Fruit fly (Drosophila melanogaster): ENCODE results near the gene CG14073.
A peak's percentile ranks its signal among the peaks of the same experiment; 100 is the strongest.

CG14073 gene

dm6 chr3L:18796376-18796775 lies 24.1 kb downstream of the CG14073 start:
- no peak for TF ChIP-seq CG12104 (GFP tag; optimal IDR thresholded peaks at IDR 0.05)
- TF ChIP-seq bbx (GFP tag; IDR thresholded peaks at IDR 0.05; ENCODE audit: partially characterized antibody) = no peak
- TF ChIP-seq her (GFP tag; optimal IDR thresholded peaks at IDR 0.05) = no peak
- TF ChIP-seq Hr51 (GFP tag; optimal IDR thresholded peaks at IDR 0.05) = peak in 1 of 2 experiments; percentile 50
- TF ChIP-seq Ptx1 (GFP tag; IDR thresholded peaks at IDR 0.05) = peak; percentile 41; the same call in 1 of the 2 replicates
- peak; percentile 25 for TF ChIP-seq Abd-B (GFP tag; optimal IDR thresholded peaks at IDR 0.05)
- TF ChIP-seq Oli (tag; optimal IDR thresholded peaks at IDR 0.05) = peak; percentile 17
- no peak for TF ChIP-seq CHES-1-like (GFP tag; optimal IDR thresholded peaks at IDR 0.05)
- TF ChIP-seq exex (tag; optimal IDR thresholded peaks at IDR 0.05) = no peak
- no peak for TF ChIP-seq jumu (GFP tag; optimal IDR thresholded peaks at IDR 0.05)
- peak; percentile 2 for TF ChIP-seq CG17359 (tag; optimal IDR thresholded peaks at IDR 0.05)
- TF ChIP-seq D19A (tag; optimal IDR thresholded peaks at IDR 0.05) = peak; percentile 88
- TF ChIP-seq CG7556 (GFP tag; optimal IDR thresholded peaks at IDR 0.05) = no peak
- no peak for TF ChIP-seq Sry-β (GFP tag; optimal IDR thresholded peaks at IDR 0.05)
- peak; percentile 12 for TF ChIP-seq CG2678 (tag; optimal IDR thresholded peaks at IDR 0.05)
- TF ChIP-seq sens (GFP tag) = peak; percentile 45
- 0 out of 2 replicates have a peak, but pooled peaks have one; percentile 16 for TF ChIP-seq stc (GFP tag; IDR thresholded peaks at IDR 0.05)
- no peak for TF ChIP-seq vvl (GFP tag; IDR thresholded peaks at IDR 0.05)
- no peak for TF ChIP-seq esg (GFP tag; conservative IDR thresholded peaks at IDR 0.05)
- no peak for TF ChIP-seq CG15269 (tag; optimal IDR thresholded peaks at IDR 0.05)
- TF ChIP-seq Sox102F (GFP tag; optimal IDR thresholded peaks at IDR 0.05) = peak; percentile 27
- peak; percentile 21 for TF ChIP-seq gem (tag; optimal IDR thresholded peaks at IDR 0.05)
- peak; percentile 58 for TF ChIP-seq CG11504 (tag; optimal IDR thresholded peaks at IDR 0.05)
- TF ChIP-seq dmrt99B (tag; optimal IDR thresholded peaks at IDR 0.05) = peak; percentile 55
- no peak for TF ChIP-seq Camta (GFP tag; optimal IDR thresholded peaks at IDR 0.05)

dm6 chr3L:18795056-18795841 lies 25.2 kb downstream of the CG14073 start:
- TF ChIP-seq CG10209 (GFP tag; optimal IDR thresholded peaks at IDR 0.05) (peak; percentile 15), CG18262 (tag; optimal IDR thresholded peaks at IDR 0.05) (peak; percentile 69), az2 (GFP tag; optimal IDR thresholded peaks at IDR 0.05) (peak; percentile 11), CG7556 (GFP tag; optimal IDR thresholded peaks at IDR 0.05) (peak; percentile 61), CG3407 (GFP tag; optimal IDR thresholded peaks at IDR 0.05) (peak; percentile 10), lola (GFP tag; optimal IDR thresholded peaks at IDR 0.05) (peak in 1 of 3 experiments; percentile 11), CG5180 (GFP tag; optimal IDR thresholded peaks at IDR 0.05) (peak; percentile 26), CG2712 (tag; optimal IDR thresholded peaks at IDR 0.05) (peak; percentile 54), CG14710 (tag; optimal IDR thresholded peaks at IDR 0.05) (peak; percentile 17), Aef1 (GFP tag; IDR thresholded peaks at IDR 0.05) (0 out of 3 replicates have a peak, but pooled peaks have one; percentile 12), CG2875 (GFP tag; optimal IDR thresholded peaks at IDR 0.05) (peak; percentile 19), Pdp1 (GFP tag; optimal IDR thresholded peaks at IDR 0.05) (peak in 1 of 2 experiments; percentile 2), sens (GFP tag) (peak; percentile 77), CG11093 (GFP tag; IDR thresholded peaks at IDR 0.05) (0 out of 3 replicates have a peak, but pooled peaks have one; percentile 17), vvl (GFP tag; IDR thresholded peaks at IDR 0.05) (peak; percentile 21; the same call in 1 of the 2 replicates), eyg (GFP tag; optimal IDR thresholded peaks at IDR 0.05) (no peak), CG8924 (tag; optimal IDR thresholded peaks at IDR 0.05) (peak; percentile 36), CG13296 (GFP tag; optimal IDR thresholded peaks at IDR 0.05) (no peak), CG17385 (GFP tag; optimal IDR thresholded peaks at IDR 0.05) (peak; percentile 46), fd64A (GFP tag; optimal IDR thresholded peaks at IDR 0.05) (no peak), CG15269 (tag; optimal IDR thresholded peaks at IDR 0.05) (peak; percentile 34), CG30020 (tag; optimal IDR thresholded peaks at IDR 0.05) (no peak), D (optimal IDR thresholded peaks at IDR 0.05) (no peak), D (GFP tag; optimal IDR thresholded peaks at IDR 0.05) (peak; percentile 14), CG1602 (GFP tag; optimal IDR thresholded peaks at IDR 0.05) (peak; percentile 4), CG6683 (GFP tag; optimal IDR thresholded peaks at IDR 0.05) (no peak), Sox102F (GFP tag; optimal IDR thresholded peaks at IDR 0.05) (peak; percentile 45)

Measured in whole organism, embryonic.